Worm (Caenorhabditis elegans) whole organism, early embryonic: ENCODE results near the gene riok-3.

ENCODE experiments used
- B0310.2 ChIP-seq: sonication (generic microtip); optimal IDR thresholded peaks from 2 replicates; lab custom pipeline; 2016; ENCODE audit warnings: mild to moderate bottlenecking, missing genetic modification characterization, missing compliant biosample characterization
- F13C5.2 ChIP-seq: sonication (generic microtip); optimal IDR thresholded peaks from 2 replicates; lab custom pipeline; 2017; ENCODE audit warnings: mild to moderate bottlenecking, missing genetic modification characterization, inconsistent platforms, missing compliant biosample characterization
- aly-1 ChIP-seq: sonication (generic microtip); optimal IDR thresholded peaks from 2 replicates; lab custom pipeline; 2016; ENCODE audit warnings: missing genetic modification characterization, missing compliant biosample characterization
- ama-1 ChIP-seq: fragments of 150-350 bp; optimal IDR thresholded peaks from 2 replicates; lab custom pipeline; 2014
- ceh-13 ChIP-seq: fragments of 200-800 bp; sonication (Bioruptor generic); optimal IDR thresholded peaks from 2 replicates; lab custom pipeline; 2018; ENCODE audit warnings: mild to moderate bottlenecking, missing genetic modification characterization, missing compliant biosample characterization
- ceh-36 ChIP-seq: sonication (generic microtip); optimal IDR thresholded peaks from 2 replicates; lab custom pipeline; 2016; ENCODE audit warnings: missing genetic modification characterization, inconsistent platforms, missing compliant biosample characterization
- ets-7 ChIP-seq: sonication (generic microtip); optimal IDR thresholded peaks from 2 replicates; lab custom pipeline; 2016; ENCODE audit warnings: missing genotype, missing genetic modification characterization, missing compliant biosample characterization
- flt-1 ChIP-seq: fragments of 200-800 bp; sonication (Bioruptor generic); IDR thresholded peaks from 2 replicates; pipeline ENCODE4 v1.3.6; 2022; ENCODE audit warnings: missing genetic modification characterization, missing compliant biosample characterization
- hmbx-1 ChIP-seq: sonication (generic microtip); optimal IDR thresholded peaks from 2 replicates; lab custom pipeline; 2016; ENCODE audit warnings: mild to moderate bottlenecking, missing genetic modification characterization, missing compliant biosample characterization
- hmg-4 ChIP-seq: fragments of 200-800 bp; sonication (Bioruptor generic); optimal IDR thresholded peaks from 2 replicates; lab custom pipeline; 2018; ENCODE audit warnings: mild to moderate bottlenecking, missing genetic modification characterization, missing compliant biosample characterization
- hnd-1 ChIP-seq: sonication (generic microtip); optimal IDR thresholded peaks from 2 replicates; lab custom pipeline; 2016; ENCODE audit warnings: missing genetic modification characterization, missing compliant biosample characterization
- pes-1 ChIP-seq: fragments of 200-800 bp; sonication (Bioruptor generic); IDR thresholded peaks from 2 replicates; pipeline ENCODE4 v1.3.6; 2022; ENCODE audit warnings: missing genetic modification reagents, missing genetic modification characterization, missing compliant biosample characterization
- scrt-1 ChIP-seq: fragments of 200-800 bp; sonication (Bioruptor generic); IDR thresholded peaks from 2 replicates; pipeline ENCODE4 v1.3.6; 2022; ENCODE audit warnings: missing genetic modification characterization, missing compliant biosample characterization
- sea-1 ChIP-seq: fragments of 200-800 bp; sonication (Bioruptor generic); conservative IDR thresholded peaks from 2 replicates; pipeline ENCODE4 v1.3.6; 2022; ENCODE audit warnings: missing genetic modification characterization, missing compliant biosample characterization
- tbx-11 ChIP-seq: fragments of 200-800 bp; sonication (Bioruptor generic); IDR thresholded peaks from 2 replicates; pipeline ENCODE4 v1.3.6; 2022; ENCODE audit warnings: missing genetic modification characterization, missing compliant biosample characterization
- tbx-37 ChIP-seq: fragments of 200-800 bp; sonication (Bioruptor generic); conservative IDR thresholded peaks from 2 replicates; pipeline ENCODE4 v1.3.6; 2022; ENCODE audit warnings: missing genetic modification reagents, missing genetic modification characterization, missing compliant biosample characterization
- tra-4 ChIP-seq: sonication (generic microtip); optimal IDR thresholded peaks from 2 replicates; lab custom pipeline; 2017; ENCODE audit warnings: missing genetic modification characterization, missing compliant biosample characterization

Gene riok-3

ce11 chrIII:9796448-9796847 is 8.4 kb downstream of the riok-3 start, which contains the start of gene srxa-10:
Gene srxa-10, minus strand, starts transcription at chrIII:9796548.
- no peak for TF ChIP-seq F13C5.2 (tag; lab: Kevin White, UChicago)
- TF ChIP-seq hmg-4 (GFP tag; lab: Kevin White, UChicago), result no peak
- no peak for TF ChIP-seq flt-1
- TF ChIP-seq ets-7, result no peak
- TF ChIP-seq B0310.2 (tag; lab: Kevin White, UChicago), result no peak
- TF ChIP-seq ceh-13 (GFP tag; lab: Kevin White, UChicago), result no peak
- TF ChIP-seq hnd-1, result no peak
- no peak for TF ChIP-seq aly-1 (tag; lab: Kevin White, UChicago)
- no peak for TF ChIP-seq sea-1 (GFP tag; lab: Robert Waterston, UW)
- TF ChIP-seq tra-4 (tag; lab: Kevin White, UChicago), result no peak

ce11 chrIII:9793592-9794417 is 11.0 kb downstream of the riok-3 start, which contains the start of the genes R10E11.9 and mcm-6:
Gene R10E11.9, minus strand, starts transcription at chrIII:9793642.
Gene mcm-6, plus strand, starts transcription at chrIII:9794367.
- TF ChIP-seq tbx-11, result no peak
- no peak for TF ChIP-seq ceh-36 (tag; lab: Kevin White, UChicago)
- TF ChIP-seq tbx-37 (GFP tag; lab: Robert Waterston, UW), result no peak

- TF ChIP-seq scrt-1 (GFP tag; lab: Robert Waterston, UW) (no peak), ama-1 (lab: Kevin White, UChicago) (no peak), hmbx-1 (tag; lab: Kevin White, UChicago) (no peak), sea-1 (GFP tag; lab: Robert Waterston, UW) (no peak), hmg-4 (GFP tag; lab: Kevin White, UChicago) (no peak), hnd-1 (no peak), pes-1 (GFP tag; lab: Robert Waterston, UW) (no peak)
These were observed 15.2 kb downstream of the riok-3 start, which contains the start of gene R10E11.5 for ce11 chrIII:9789607-9790073. Gene R10E11.5, minus strand, starts transcription at chrIII:9789657.

- TF ChIP-seq ets-7 (no peak), sea-1 (GFP tag; lab: Robert Waterston, UW) (no peak), ceh-36 (tag; lab: Kevin White, UChicago) (no peak), hmg-4 (GFP tag; lab: Kevin White, UChicago) (no peak), ceh-13 (GFP tag; lab: Kevin White, UChicago) (no peak), tra-4 (tag; lab: Kevin White, UChicago) (no peak), hmbx-1 (tag; lab: Kevin White, UChicago) (no peak), B0310.2 (tag; lab: Kevin White, UChicago) (no peak), tbx-37 (GFP tag; lab: Robert Waterston, UW) (no peak), hnd-1 (no peak), flt-1 (no peak), pes-1 (GFP tag; lab: Robert Waterston, UW) (no peak)
These were observed 15.7 kb downstream of the riok-3 start for ce11 chrIII:9789083-9789482.

- TF ChIP-seq ets-7, result no peak
- TF ChIP-seq tra-4 (tag; lab: Kevin White, UChicago), result no peak
- TF ChIP-seq tbx-11, result no peak
- TF ChIP-seq sea-1 (GFP tag; lab: Robert Waterston, UW), result no peak
- TF ChIP-seq flt-1, result no peak
- TF ChIP-seq F13C5.2 (tag; lab: Kevin White, UChicago), result no peak
- TF ChIP-seq hmg-4 (GFP tag; lab: Kevin White, UChicago), result no peak
- TF ChIP-seq ceh-13 (GFP tag; lab: Kevin White, UChicago), result no peak
- no peak for TF ChIP-seq scrt-1 (GFP tag; lab: Robert Waterston, UW)
- TF ChIP-seq hnd-1, result no peak
These were observed 18.0 kb downstream of the riok-3 start for ce11 chrIII:9786776-9787175.

ce11 chrIII:9783133-9783590 is 21.6 kb downstream of the riok-3 start:
- TF ChIP-seq hmg-4 (GFP tag; lab: Kevin White, UChicago), result no peak
- TF ChIP-seq ceh-13 (GFP tag; lab: Kevin White, UChicago), result no peak
- no peak for TF ChIP-seq hmbx-1 (tag; lab: Kevin White, UChicago)
- TF ChIP-seq pes-1 (GFP tag; lab: Robert Waterston, UW), result no peak
- no peak for TF ChIP-seq aly-1 (tag; lab: Kevin White, UChicago)
- TF ChIP-seq ama-1 (lab: Kevin White, UChicago), result no peak
- TF ChIP-seq tra-4 (tag; lab: Kevin White, UChicago), result no peak
- no peak for TF ChIP-seq ets-7
- TF ChIP-seq flt-1, result no peak
- no peak for TF ChIP-seq sea-1 (GFP tag; lab: Robert Waterston, UW)
- TF ChIP-seq ceh-36 (tag; lab: Kevin White, UChicago), result no peak
- TF ChIP-seq hnd-1, result no peak
- no peak for TF ChIP-seq tbx-37 (GFP tag; lab: Robert Waterston, UW)
- no peak for TF ChIP-seq B0310.2 (tag; lab: Kevin White, UChicago)
- no peak for TF ChIP-seq tbx-11
- no peak for TF ChIP-seq F13C5.2 (tag; lab: Kevin White, UChicago)

ce11 chrIII:9782483-9783081 is 22.2 kb downstream of the riok-3 start, which contains the start of gene R10E11.6:
Gene R10E11.6, plus strand, starts transcription at chrIII:9783006.
- TF ChIP-seq F13C5.2 (tag; lab: Kevin White, UChicago) (no peak), sea-1 (GFP tag; lab: Robert Waterston, UW) (no peak), ceh-13 (GFP tag; lab: Kevin White, UChicago) (no peak), hnd-1 (no peak), flt-1 (no peak), B0310.2 (tag; lab: Kevin White, UChicago) (no peak), pes-1 (GFP tag; lab: Robert Waterston, UW) (no peak), ama-1 (lab: Kevin White, UChicago) (no peak), ceh-36 (tag; lab: Kevin White, UChicago) (no peak), scrt-1 (GFP tag; lab: Robert Waterston, UW) (no peak), hmbx-1 (tag; lab: Kevin White, UChicago) (no peak), hmg-4 (GFP tag; lab: Kevin White, UChicago) (no peak), aly-1 (tag; lab: Kevin White, UChicago) (no peak), tbx-11 (no peak)
